Worm (Caenorhabditis elegans) whole organism, young adult: ENCODE measurements around the gene W06A11.1.

Source experiments
- B0035.1 ChIP-seq: sonication (generic microtip); optimal IDR thresholded peaks from 2 replicates; lab custom pipeline; 2016; ENCODE audit warnings: missing genetic modification characterization, mild to moderate bottlenecking, missing compliant biosample characterization, missing genotype, missing genetic modification reagents
- B0336.3 ChIP-seq: fragments of 200-800 bp; sonication (Bioruptor generic); IDR thresholded peaks from 2 replicates; pipeline ENCODE4 v1.3.6; 2022; ENCODE audit warnings: missing genetic modification characterization, missing compliant biosample characterization
- C06A6.2 ChIP-seq: fragments of 200-800 bp; sonication (Bioruptor generic); conservative IDR thresholded peaks from 2 replicates; pipeline ENCODE4 v1.3.6; 2022; ENCODE audit warnings: missing genetic modification characterization, missing compliant biosample characterization
- F22D6.2 ChIP-seq: sonication (generic microtip); optimal IDR thresholded peaks from 2 replicates; lab custom pipeline; 2016; ENCODE audit warnings: mild to moderate bottlenecking, missing genetic modification characterization, missing compliant biosample characterization
- F37B4.10 ChIP-seq: fragments of 200-800 bp; sonication (Bioruptor generic); IDR thresholded peaks from 2 replicates; pipeline ENCODE4 v1.3.6; 2022; ENCODE audit warnings: missing genetic modification characterization, missing compliant biosample characterization
- F39B2.1 ChIP-seq: fragments of 200-800 bp; sonication (Bioruptor generic); IDR thresholded peaks from 2 replicates; pipeline ENCODE4 v1.3.6; 2022; ENCODE audit warnings: missing genetic modification reagents, missing genetic modification characterization, missing compliant biosample characterization
- F57C9.4 ChIP-seq: sonication (generic microtip); optimal IDR thresholded peaks from 2 replicates; lab custom pipeline; 2017; ENCODE audit warnings: mild to moderate bottlenecking, missing genetic modification characterization, missing compliant biosample characterization
- K12H6.12 ChIP-seq: fragments of 200-800 bp; sonication (Bioruptor generic); optimal IDR thresholded peaks from 2 replicates; lab custom pipeline; 2018; ENCODE audit warnings: mild to moderate bottlenecking, missing genetic modification characterization, missing compliant biosample characterization
- T07F8.4 ChIP-seq: sonication (generic microtip); optimal IDR thresholded peaks from 2 replicates; lab custom pipeline; 2016; ENCODE audit warnings: mild to moderate bottlenecking, missing genetic modification characterization, moderate library complexity, missing compliant biosample characterization
- T26A5.8 ChIP-seq: sonication (generic microtip); optimal IDR thresholded peaks from 2 replicates; lab custom pipeline; 2016; ENCODE audit warnings: missing genetic modification characterization, missing compliant biosample characterization
- Y53F4B.3 ChIP-seq: fragments of 200-800 bp; sonication (Bioruptor generic); IDR thresholded peaks from 2 replicates; pipeline ENCODE4 v1.3.6; 2022; ENCODE audit warnings: missing genetic modification reagents, missing genetic modification characterization, missing compliant biosample characterization
- Y53G8AR.9 ChIP-seq: fragments of 200-800 bp; sonication (Bioruptor generic); conservative IDR thresholded peaks from 2 replicates; pipeline ENCODE4 v1.3.6; 2022; ENCODE audit warnings: missing genetic modification reagents, missing genetic modification characterization, missing compliant biosample characterization
- Y56A3A.18 ChIP-seq: fragments of 200-800 bp; sonication (Bioruptor generic); IDR thresholded peaks from 2 replicates; pipeline ENCODE4 v1.3.6; 2022; ENCODE audit warnings: missing genetic modification reagents, missing genetic modification characterization, missing compliant biosample characterization
- Y67H2A.10 ChIP-seq: fragments of 200-800 bp; sonication (Bioruptor generic); conservative IDR thresholded peaks from 2 replicates; pipeline ENCODE4 v1.3.6; 2022; ENCODE audit warnings: missing genetic modification reagents, missing genetic modification characterization, missing compliant biosample characterization
- Y79H2A.3 ChIP-seq: fragments of 200-800 bp; sonication (Bioruptor generic); conservative IDR thresholded peaks from 2 replicates; pipeline ENCODE4 v1.3.6; 2022; ENCODE audit warnings: missing genetic modification reagents, missing genetic modification characterization, missing compliant biosample characterization
- ZK185.1 ChIP-seq: sonication (generic microtip); optimal IDR thresholded peaks from 2 replicates; lab custom pipeline; 2016; ENCODE audit warnings: mild to moderate bottlenecking, missing genetic modification characterization, missing compliant biosample characterization; ENCODE audit not compliant: poor library complexity, severe bottlenecking
- cebp-1 ChIP-seq, 2 experiments: fragments of 200-800 bp in 1 of 2; sonication (Bioruptor generic) in 1 of 2; sonication (generic microtip) in 1 of 2; IDR thresholded peaks in 1 of 2; optimal IDR thresholded peaks in 1 of 2; 2 replicates each; pipeline versions ENCODE4 v1.3.6 to Lab custom; 2017 to 2022; ENCODE audit warnings: missing compliant biosample characterization in 2 of 2, missing genetic modification characterization in 2 of 2, mild to moderate bottlenecking in 1 of 2, missing genetic modification reagents in 1 of 2, moderate library complexity in 1 of 2
- cebp-2 ChIP-seq: fragments of 200-800 bp; sonication (Bioruptor generic); IDR thresholded peaks from 2 replicates; pipeline ENCODE4 v1.3.6; 2022; ENCODE audit warnings: missing genetic modification characterization, missing compliant biosample characterization
- ceh-27 ChIP-seq: fragments of 200-800 bp; sonication (Bioruptor generic); optimal IDR thresholded peaks from 2 replicates; lab custom pipeline; 2018; ENCODE audit warnings: mild to moderate bottlenecking, missing genetic modification characterization, moderate library complexity, missing compliant biosample characterization
- ceh-40 ChIP-seq: fragments of 200-800 bp; sonication (Bioruptor generic); IDR thresholded peaks from 2 replicates; pipeline ENCODE4 v1.3.6; 2022; ENCODE audit warnings: missing genetic modification characterization, missing compliant biosample characterization
- ceh-79 ChIP-seq: sonication (generic microtip); optimal IDR thresholded peaks from 2 replicates; lab custom pipeline; 2017; ENCODE audit warnings: mild to moderate bottlenecking, missing genetic modification characterization, missing compliant biosample characterization
- die-1 ChIP-seq: sonication (generic microtip); optimal IDR thresholded peaks from 2 replicates; lab custom pipeline; 2016; ENCODE audit warnings: missing genotype, mild to moderate bottlenecking, missing genetic modification characterization, missing compliant biosample characterization
- dpff-1 ChIP-seq: sonication (generic microtip); optimal IDR thresholded peaks from 2 replicates; lab custom pipeline; 2017; ENCODE audit warnings: mild to moderate bottlenecking, missing genetic modification characterization, missing compliant biosample characterization
- egl-18 ChIP-seq: fragments of 200-800 bp; sonication (Bioruptor generic); IDR thresholded peaks from 2 replicates; pipeline ENCODE4 v1.3.6; 2022; ENCODE audit warnings: missing genetic modification reagents, missing genetic modification characterization, missing compliant biosample characterization
- egl-44 ChIP-seq: fragments of 200-800 bp; sonication (Bioruptor generic); IDR thresholded peaks from 2 replicates; pipeline ENCODE4 v1.3.6; 2022; ENCODE audit warnings: missing genetic modification reagents, missing genetic modification characterization, missing compliant biosample characterization
- gei-17 ChIP-seq: fragments of 200-800 bp; sonication (Bioruptor generic); optimal IDR thresholded peaks from 2 replicates; lab custom pipeline; 2018; ENCODE audit warnings: mild to moderate bottlenecking, missing genetic modification characterization, missing compliant biosample characterization
- hmg-1.2 ChIP-seq: fragments of 200-800 bp; sonication (Bioruptor generic); IDR thresholded peaks from 2 replicates; pipeline ENCODE4 v1.3.6; 2022; ENCODE audit warnings: missing genetic modification reagents, missing genetic modification characterization, missing compliant biosample characterization
- hrde-1 ChIP-seq: sonication (generic microtip); optimal IDR thresholded peaks from 2 replicates; lab custom pipeline; 2016; ENCODE audit warnings: missing genetic modification characterization, mild to moderate bottlenecking, missing compliant biosample characterization, moderate library complexity, missing genotype, missing genetic modification reagents, borderline replicate concordance
- lag-1 ChIP-seq: fragments of 200-800 bp; sonication (Bioruptor generic); IDR thresholded peaks from 2 replicates; pipeline ENCODE4 v1.3.6; 2022; ENCODE audit warnings: missing genetic modification reagents, missing genetic modification characterization, missing compliant biosample characterization
- let-607 ChIP-seq, 2 experiments: fragments of 200-800 bp in 1 of 2; sonication (Bioruptor generic) in 1 of 2; sonication (generic microtip) in 1 of 2; optimal IDR thresholded peaks; 2 replicates each; lab custom pipeline; 2016 to 2018; ENCODE audit warnings: mild to moderate bottlenecking in 2 of 2, missing compliant biosample characterization in 2 of 2, missing genetic modification characterization in 2 of 2, moderate library complexity in 2 of 2, missing genotype in 1 of 2
- lin-54 ChIP-seq: fragments of 200-800 bp; sonication (Bioruptor generic); optimal IDR thresholded peaks from 2 replicates; lab custom pipeline; 2018; ENCODE audit warnings: mild to moderate bottlenecking, missing genetic modification characterization, missing compliant biosample characterization
- madf-3 ChIP-seq: fragments of 200-800 bp; sonication (Bioruptor generic); IDR thresholded peaks from 2 replicates; pipeline ENCODE4 v1.3.6; 2022; ENCODE audit warnings: missing genetic modification reagents, missing genetic modification characterization, missing compliant biosample characterization
- nfyb-1 ChIP-seq: fragments of 200-800 bp; sonication (Bioruptor generic); IDR thresholded peaks from 2 replicates; pipeline ENCODE4 v1.3.6; 2022; ENCODE audit warnings: missing genetic modification reagents, missing genetic modification characterization, missing compliant biosample characterization
- nhr-80 ChIP-seq: sonication (generic microtip); optimal IDR thresholded peaks from 2 replicates; lab custom pipeline; 2016; ENCODE audit warnings: missing genetic modification characterization, missing compliant biosample characterization
- pbrm-1 ChIP-seq: fragments of 200-800 bp; sonication (Bioruptor generic); IDR thresholded peaks from 2 replicates; pipeline ENCODE4 v1.3.6; 2022; ENCODE audit warnings: missing genetic modification reagents, missing genetic modification characterization, missing compliant biosample characterization
- pha-4 ChIP-seq: fragments of 150-350 bp; sonication (generic microtip); optimal IDR thresholded peaks from 2 replicates; lab custom pipeline; 2014; ENCODE audit warnings: missing biosample characterization, missing genetic modification reagents, missing genetic modification characterization
- repo-1 ChIP-seq: sonication (generic microtip); optimal IDR thresholded peaks from 2 replicates; lab custom pipeline; 2017; ENCODE audit warnings: mild to moderate bottlenecking, missing genetic modification characterization, missing compliant biosample characterization
- rpc-1 ChIP-seq, 2 experiments: fragments of 150-350 bp in 1 of 2; sonication (generic microtip) in 1 of 2; optimal IDR thresholded peaks; 2 replicates each; lab custom pipeline; 2014 to 2018; ENCODE audit warnings: missing biosample characterization in 1 of 2, missing genetic modification characterization in 1 of 2, missing genetic modification reagents in 1 of 2, missing genotype in 1 of 2
- snpc-1.1 ChIP-seq: sonication (generic microtip); optimal IDR thresholded peaks from 2 replicates; lab custom pipeline; 2017; ENCODE audit warnings: missing genetic modification characterization, mild to moderate bottlenecking, missing compliant biosample characterization, antibody characterized with exemption, moderate library complexity, missing genotype, missing genetic modification reagents; ENCODE audit not compliant: insufficient read depth
- sptf-2 ChIP-seq: fragments of 200-800 bp; sonication (Bioruptor generic); optimal IDR thresholded peaks from 2 replicates; lab custom pipeline; 2018; ENCODE audit warnings: mild to moderate bottlenecking, missing genetic modification characterization, missing compliant biosample characterization
- unc-130 ChIP-seq: sonication (generic microtip); optimal IDR thresholded peaks from 2 replicates; lab custom pipeline; 2016; ENCODE audit warnings: missing genetic modification reagents, missing genetic modification characterization, missing compliant biosample characterization
- xnd-1 ChIP-seq: sonication (generic microtip); optimal IDR thresholded peaks from 2 replicates; lab custom pipeline; 2016; ENCODE audit warnings: missing genotype, missing genetic modification reagents, missing genetic modification characterization, missing compliant biosample characterization
- zfh-2 ChIP-seq: fragments of 200-800 bp; sonication (Bioruptor generic); conservative IDR thresholded peaks from 2 replicates; pipeline ENCODE4 v1.3.6; 2022; ENCODE audit warnings: missing genetic modification reagents, missing genetic modification characterization, missing compliant biosample characterization
- zim-3 ChIP-seq: sonication (generic microtip); optimal IDR thresholded peaks from 2 replicates; lab custom pipeline; 2017; ENCODE audit warnings: mild to moderate bottlenecking, missing genetic modification characterization, moderate library complexity, missing compliant biosample characterization
- ztf-18 ChIP-seq: sonication (generic microtip); optimal IDR thresholded peaks from 2 replicates; lab custom pipeline; 2016; ENCODE audit warnings: missing genotype, mild to moderate bottlenecking, missing genetic modification characterization, missing compliant biosample characterization
- ztf-25 ChIP-seq: fragments of 200-800 bp; sonication (Bioruptor generic); IDR thresholded peaks from 2 replicates; pipeline ENCODE4 v1.3.6; 2022; ENCODE audit warnings: missing genetic modification reagents, missing genetic modification characterization, missing compliant biosample characterization
- ztf-28 ChIP-seq: fragments of 200-800 bp; sonication (Bioruptor generic); IDR thresholded peaks from 2 replicates; pipeline ENCODE4 v1.3.6; 2022; ENCODE audit warnings: missing genetic modification reagents, missing genetic modification characterization, missing compliant biosample characterization

Gene W06A11.1

ce11 chrII:4042696-4043095 is 24.7 kb upstream of the W06A11.1 start (continued):
- TF ChIP-seq pha-4 (no peak), Y53F4B.3 (GFP tag; lab: Robert Waterston, UW) (no peak), T26A5.8 (tag; lab: Kevin White, UChicago) (no peak), lin-54 (GFP tag; lab: Kevin White, UChicago) (peak; percentile 21), zim-3 (tag; lab: Kevin White, UChicago) (no peak), repo-1 (no peak), B0035.1 (no peak), B0336.3 (GFP tag; lab: Robert Waterston, UW) (peak; percentile 90), xnd-1 (tag; lab: Kevin White, UChicago) (peak; percentile 42), unc-130 (GFP tag; lab: Kevin White, UChicago) (peak; percentile 10), nfyb-1 (GFP tag; lab: Robert Waterston, UW) (no peak), madf-3 (GFP tag; lab: Robert Waterston, UW) (peak; percentile 77; the same call in 1 of the 2 replicates), die-1 (tag; lab: Kevin White, UChicago) (no peak), egl-44 (GFP tag; lab: Robert Waterston, UW) (no peak), cebp-1 (GFP tag; IDR thresholded peaks at IDR 0.05; lab: Robert Waterston, UW) (no peak), cebp-1 (tag; optimal IDR thresholded peaks at IDR 0.05; lab: Kevin White, UChicago) (peak; percentile 59), T07F8.4 (tag; lab: Kevin White, UChicago) (no peak), ztf-28 (no peak), egl-18 (GFP tag; lab: Robert Waterston, UW) (no peak), rpc-1 (optimal IDR thresholded peaks at IDR 0.05; lab: Kevin White, UChicago) (no peak), rpc-1 (tag; optimal IDR thresholded peaks at IDR 0.05; lab: Kevin White, UChicago) (no peak), pbrm-1 (GFP tag; lab: Robert Waterston, UW) (0 out of 2 replicates have a peak, but pooled peaks have one; percentile 24), F37B4.10 (no peak), F22D6.2 (tag; lab: Kevin White, UChicago) (no peak), C06A6.2 (GFP tag; lab: Robert Waterston, UW) (no peak), F39B2.1 (GFP tag; lab: Robert Waterston, UW) (peak; percentile 55; the same call in 1 of the 2 replicates), ceh-79 (tag; lab: Kevin White, UChicago) (peak; percentile 37), hrde-1 (tag; lab: Kevin White, UChicago) (peak; percentile 69), ceh-27 (GFP tag; lab: Kevin White, UChicago) (no peak), let-607 (tag; optimal IDR thresholded peaks at IDR 0.05; lab: Kevin White, UChicago) (no peak), ZK185.1 (tag; lab: Kevin White, UChicago) (no peak), zfh-2 (no peak), lag-1 (GFP tag; lab: Robert Waterston, UW) (no peak), sptf-2 (GFP tag; lab: Kevin White, UChicago) (no peak), hmg-1.2 (GFP tag; lab: Robert Waterston, UW) (peak; percentile 30), ztf-25 (GFP tag; lab: Robert Waterston, UW) (no peak), Y53G8AR.9 (GFP tag; lab: Robert Waterston, UW) (0 out of 2 replicates have a peak, but pooled peaks have one; percentile 74), Y67H2A.10 (GFP tag; lab: Robert Waterston, UW) (no peak), Y56A3A.18 (GFP tag; lab: Robert Waterston, UW) (0 out of 2 replicates have a peak, but pooled peaks have one; percentile 21), Y79H2A.3 (GFP tag; lab: Robert Waterston, UW) (peak; percentile 90), gei-17 (no peak), dpff-1 (tag; lab: Kevin White, UChicago) (peak; percentile 38), nhr-80 (no peak), ceh-40 (GFP tag; lab: Robert Waterston, UW) (no peak), F57C9.4 (tag; lab: Kevin White, UChicago) (no peak), K12H6.12 (tag; lab: Kevin White, UChicago) (no peak), ztf-18 (tag; lab: Kevin White, UChicago) (no peak), cebp-2 (GFP tag; lab: Robert Waterston, UW) (no peak; the same call in 1 of the 2 replicates), snpc-1.1 (tag; lab: Kevin White, UChicago) (no peak)
